Worm (Caenorhabditis elegans): ENCODE results near the gene best-12.

DNA sequence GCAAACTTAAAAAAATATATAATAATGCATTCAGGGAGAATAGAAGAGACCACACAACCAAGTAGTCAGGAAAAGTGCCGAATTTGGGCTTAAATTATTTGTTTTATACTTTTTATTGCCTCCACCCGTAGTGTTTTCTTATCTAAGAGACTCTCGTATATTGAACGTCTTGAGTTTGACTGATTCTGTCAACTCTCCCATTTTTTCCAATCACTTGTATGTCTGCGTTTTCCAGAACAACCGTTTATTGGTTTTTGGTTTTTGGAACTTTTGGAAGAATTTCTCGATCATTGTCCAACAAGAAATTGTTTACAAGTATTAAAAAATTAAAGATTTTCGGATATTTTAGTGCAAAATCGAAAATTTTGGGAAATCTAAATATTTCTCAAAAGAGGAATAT, 5.6 kb upstream of the best-12 start:
- TF ChIP-seq him-1 (tag; optimal IDR thresholded peaks at IDR 0.05) (no peak), dao-5 (tag; optimal IDR thresholded peaks at IDR 0.05) (no peak)
